Worm (Caenorhabditis elegans) whole organism, late embryonic: ENCODE results near the gene H24K24.2.

Experiments
- hlh-13 ChIP-seq: fragments of 200-800 bp; sonication (Bioruptor generic); optimal IDR thresholded peaks from 2 replicates; lab custom pipeline; 2018; ENCODE audit warnings: mild to moderate bottlenecking, missing genetic modification characterization, missing compliant biosample characterization
- pha-4 ChIP-seq: fragments of 150-350 bp; optimal IDR thresholded peaks from 2 replicates; lab custom pipeline; 2018; ENCODE audit warnings: missing biosample characterization, missing genetic modification reagents, missing genetic modification characterization
- sox-4 ChIP-seq: sonication (generic microtip); optimal IDR thresholded peaks from 2 replicates; lab custom pipeline; 2017; ENCODE audit warnings: mild to moderate bottlenecking, missing genetic modification characterization, inconsistent platforms, missing compliant biosample characterization

DNA sequence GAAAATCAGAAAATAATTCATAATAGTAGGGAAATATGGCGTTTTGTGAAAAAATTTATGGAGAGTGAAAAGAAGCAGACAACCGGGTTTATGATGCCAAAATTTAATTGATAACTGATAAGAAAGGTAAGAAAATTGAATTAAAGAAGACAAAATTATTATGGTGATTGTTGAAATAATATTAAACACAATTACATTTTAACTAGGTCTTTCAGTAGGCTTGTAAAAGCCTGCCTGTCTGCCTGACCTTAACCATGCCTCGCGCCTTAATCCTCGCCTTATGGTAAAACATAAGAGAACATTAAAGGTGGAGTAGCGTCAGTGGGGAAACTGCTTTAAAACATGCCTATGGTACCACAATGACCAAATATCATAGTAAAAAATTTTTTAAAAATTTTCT, 39.0 kb upstream of the H24K24.2 start, which contains the start of gene T02B11.8:
- TF ChIP-seq hlh-13 = no peak
- TF ChIP-seq sox-4 = no peak
- TF ChIP-seq pha-4 (tag; lab: Kevin White, UChicago) = no peak
